Worm (Caenorhabditis elegans) whole organism, L1 larva: Measurements from ENCODE around the gene T20B12.3.
A peak's percentile ranks its signal among the peaks of the same experiment; 100 is the strongest.

Experiments used
- C16A3.4 ChIP-seq: fragments of 150-350 bp; optimal IDR thresholded peaks from 2 replicates; lab custom pipeline; 2014; ENCODE audit warnings: missing biosample characterization, missing genetic modification characterization
- C34B4.2 ChIP-seq: sonication (generic microtip); optimal IDR thresholded peaks from 2 replicates; lab custom pipeline; 2017; ENCODE audit warnings: mild to moderate bottlenecking, missing genetic modification characterization, missing compliant biosample characterization
- F16B12.6 ChIP-seq: fragments of 150-350 bp; optimal IDR thresholded peaks from 2 replicates; lab custom pipeline; 2014; ENCODE audit warnings: missing biosample characterization, missing genetic modification characterization
- alr-1 ChIP-seq: fragments of 200-800 bp; sonication (Bioruptor generic); optimal IDR thresholded peaks from 2 replicates; lab custom pipeline; 2018; ENCODE audit warnings: borderline replicate concordance, mild to moderate bottlenecking, missing genetic modification characterization, missing compliant biosample characterization
- ceh-63 ChIP-seq: fragments of 200-800 bp; sonication (Bioruptor generic); optimal IDR thresholded peaks from 2 replicates; lab custom pipeline; 2018; ENCODE audit warnings: mild to moderate bottlenecking, missing genetic modification characterization, missing compliant biosample characterization
- ceh-82 ChIP-seq, 3 experiments: fragments of 150-350 bp in 1 of 3; sonication (generic microtip) in 2 of 3; optimal IDR thresholded peaks; 2 replicates each; lab custom pipeline; 2014 to 2017; ENCODE audit warnings: missing biosample characterization in 3 of 3, missing genetic modification characterization in 3 of 3
- ces-1 ChIP-seq: fragments of 150-350 bp; optimal IDR thresholded peaks from 2 replicates; lab custom pipeline; 2014; ENCODE audit warnings: missing biosample characterization, missing genetic modification reagents, missing genetic modification characterization
- dpl-1 ChIP-seq, 3 experiments: fragments of 150-350 bp in 2 of 3; sonication (generic microtip) in 1 of 3; optimal IDR thresholded peaks; 2 replicates each; lab custom pipeline; 2014 to 2017; ENCODE audit warnings: missing biosample characterization in 3 of 3, missing genetic modification characterization in 3 of 3, missing genetic modification reagents in 3 of 3
- efl-1 ChIP-seq, 4 experiments: fragments of 150-350 bp; optimal IDR thresholded peaks in 3 of 4; peaks in 1 of 4; 1 replicate in 1 of 4; 2 replicates in 3 of 4; lab custom pipeline; 2014; ENCODE audit warnings: missing biosample characterization in 2 of 4, missing genetic modification characterization in 2 of 4, missing genetic modification reagents in 2 of 4
- egl-27 ChIP-seq, 2 experiments: fragments of 150-350 bp in 1 of 2; sonication (generic microtip); optimal IDR thresholded peaks; 3 replicates each; lab custom pipeline; 2017 to 2018; ENCODE audit warnings: missing biosample characterization in 2 of 2, missing genetic modification characterization in 2 of 2, missing genetic modification reagents in 2 of 2
- elt-2 ChIP-seq: sonication (generic microtip); optimal IDR thresholded peaks from 2 replicates; lab custom pipeline; 2016; ENCODE audit warnings: missing genetic modification characterization, mild to moderate bottlenecking, inconsistent platforms, missing compliant biosample characterization, missing genetic modification reagents
- elt-3 ChIP-seq, 6 experiments: fragments of 150-350 bp in 1 of 6; sonication (generic microtip); optimal IDR thresholded peaks; 2 replicates each; lab custom pipeline; 2017 to 2018; ENCODE audit warnings: missing biosample characterization in 6 of 6, missing genetic modification characterization in 6 of 6, inconsistent platforms in 1 of 6
- fkh-10 ChIP-seq: sonication (generic microtip); optimal IDR thresholded peaks from 2 replicates; lab custom pipeline; 2017; ENCODE audit warnings: missing biosample characterization, missing genetic modification reagents, missing genetic modification characterization
- hlh-17 ChIP-seq: fragments of 200-800 bp; sonication (Bioruptor generic); optimal IDR thresholded peaks from 2 replicates; lab custom pipeline; 2018; ENCODE audit warnings: missing genetic modification characterization, mild to moderate bottlenecking, missing compliant biosample characterization, moderate library complexity, borderline replicate concordance
- hlh-4 ChIP-seq: sonication (generic microtip); optimal IDR thresholded peaks from 2 replicates; lab custom pipeline; 2016; ENCODE audit warnings: mild to moderate bottlenecking, missing genetic modification characterization, missing compliant biosample characterization
- isw-1 ChIP-seq: fragments of 200-800 bp; sonication (Bioruptor generic); IDR thresholded peaks from 2 replicates; pipeline ENCODE4 v1.3.6; 2022; ENCODE audit warnings: missing genetic modification characterization, missing compliant biosample characterization
- jun-1 ChIP-seq: fragments of 150-350 bp; optimal IDR thresholded peaks from 2 replicates; lab custom pipeline; 2014; ENCODE audit warnings: missing biosample characterization, missing genetic modification reagents, missing genetic modification characterization
- lin-14 ChIP-seq: fragments of 200-800 bp; sonication (Bioruptor generic); optimal IDR thresholded peaks from 2 replicates; lab custom pipeline; 2018; ENCODE audit warnings: mild to moderate bottlenecking, missing genetic modification characterization, moderate library complexity, missing compliant biosample characterization
- lin-15B ChIP-seq: fragments of 150-350 bp; sonication (generic microtip); optimal IDR thresholded peaks from 3 replicates; lab custom pipeline; 2014; ENCODE audit warnings: missing biosample characterization, missing genetic modification characterization
- lin-35 ChIP-seq, 2 experiments: fragments of 150-350 bp; optimal IDR thresholded peaks; 2 replicates each; lab custom pipeline; 2014; ENCODE audit warnings: missing biosample characterization in 2 of 2, missing genetic modification characterization in 2 of 2, missing genetic modification reagents in 2 of 2
- lsy-2 ChIP-seq, 2 experiments: fragments of 150-350 bp; optimal IDR thresholded peaks; 2 replicates each; lab custom pipeline; 2014; ENCODE audit warnings: missing biosample characterization in 2 of 2, missing genetic modification characterization in 2 of 2
- mdl-1 ChIP-seq, 2 experiments: fragments of 150-350 bp; optimal IDR thresholded peaks; 2 replicates each; lab custom pipeline; 2014 to 2017; ENCODE audit warnings: missing biosample characterization in 2 of 2, missing genetic modification characterization in 2 of 2, inconsistent platforms in 1 of 2
- mef-2 ChIP-seq: fragments of 150-350 bp; optimal IDR thresholded peaks from 2 replicates; lab custom pipeline; 2014; ENCODE audit warnings: missing biosample characterization, missing genetic modification characterization
- mep-1 ChIP-seq: fragments of 150-350 bp; optimal IDR thresholded peaks from 2 replicates; lab custom pipeline; 2014; ENCODE audit warnings: missing biosample characterization, missing genetic modification characterization
- nhr-11 ChIP-seq: fragments of 150-350 bp; optimal IDR thresholded peaks from 2 replicates; lab custom pipeline; 2014; ENCODE audit warnings: missing biosample characterization, missing genetic modification characterization
- nhr-19 ChIP-seq: fragments of 200-800 bp; sonication (Bioruptor generic); conservative IDR thresholded peaks from 2 replicates; pipeline ENCODE4 v1.3.6; 2022; ENCODE audit warnings: missing genetic modification characterization, missing compliant biosample characterization
- nhr-20 ChIP-seq: sonication (generic microtip); optimal IDR thresholded peaks from 2 replicates; lab custom pipeline; 2016; ENCODE audit warnings: mild to moderate bottlenecking, missing genetic modification characterization, missing compliant biosample characterization
- nhr-28 ChIP-seq: fragments of 150-350 bp; optimal IDR thresholded peaks from 2 replicates; lab custom pipeline; 2014; ENCODE audit warnings: missing biosample characterization, missing genetic modification characterization
- nhr-47 ChIP-seq: sonication (generic microtip); optimal IDR thresholded peaks from 2 replicates; lab custom pipeline; 2016; ENCODE audit warnings: mild to moderate bottlenecking, missing genetic modification characterization, moderate library complexity, missing compliant biosample characterization
- nhr-71 ChIP-seq: sonication (generic microtip); optimal IDR thresholded peaks from 2 replicates; lab custom pipeline; 2016; ENCODE audit warnings: mild to moderate bottlenecking, missing genetic modification characterization, moderate library complexity, missing compliant biosample characterization
- nhr-84 ChIP-seq: sonication (generic microtip); optimal IDR thresholded peaks from 2 replicates; lab custom pipeline; 2017; ENCODE audit warnings: missing biosample characterization, missing genetic modification characterization
- nhr-90 ChIP-seq: sonication (generic microtip); optimal IDR thresholded peaks from 2 replicates; lab custom pipeline; 2016; ENCODE audit warnings: mild to moderate bottlenecking, missing genetic modification characterization, missing compliant biosample characterization; ENCODE audit not compliant: poor library complexity
- pag-3 ChIP-seq: sonication (generic microtip); optimal IDR thresholded peaks from 2 replicates; lab custom pipeline; 2017; ENCODE audit warnings: missing genetic modification characterization, mild to moderate bottlenecking, missing compliant biosample characterization, antibody characterized with exemption, borderline replicate concordance; ENCODE audit not compliant: insufficient read depth
- pax-3 ChIP-seq: fragments of 200-800 bp; sonication (Bioruptor generic); optimal IDR thresholded peaks from 2 replicates; lab custom pipeline; 2018; ENCODE audit warnings: mild to moderate bottlenecking, missing genetic modification characterization, moderate library complexity, missing compliant biosample characterization
- pqm-1 ChIP-seq: sonication (generic microtip); optimal IDR thresholded peaks from 3 replicates; lab custom pipeline; 2017; ENCODE audit warnings: missing biosample characterization, missing genetic modification characterization
- rnt-1 ChIP-seq: sonication (generic microtip); optimal IDR thresholded peaks from 2 replicates; lab custom pipeline; 2016; ENCODE audit warnings: mild to moderate bottlenecking, missing genetic modification characterization, moderate library complexity, missing compliant biosample characterization
- snpc-4 ChIP-seq: fragments of 150-350 bp; optimal IDR thresholded peaks from 2 replicates; lab custom pipeline; 2014; ENCODE audit warnings: missing biosample characterization, missing genetic modification characterization
- snu-23 ChIP-seq: sonication (generic microtip); optimal IDR thresholded peaks from 2 replicates; lab custom pipeline; 2016; ENCODE audit warnings: missing genetic modification characterization, missing compliant biosample characterization
- sox-4 ChIP-seq: sonication (generic microtip); optimal IDR thresholded peaks from 2 replicates; lab custom pipeline; 2016; ENCODE audit warnings: missing genetic modification characterization, missing compliant biosample characterization
- sptf-1 ChIP-seq: fragments of 150-350 bp; optimal IDR thresholded peaks from 2 replicates; lab custom pipeline; 2014; ENCODE audit warnings: missing biosample characterization, missing genetic modification characterization
- swsn-7 ChIP-seq: sonication (generic microtip); optimal IDR thresholded peaks from 2 replicates; lab custom pipeline; 2016; ENCODE audit warnings: missing genetic modification characterization, missing compliant biosample characterization
- unc-130 ChIP-seq: fragments of 150-350 bp; optimal IDR thresholded peaks from 2 replicates; lab custom pipeline; 2017; ENCODE audit warnings: missing biosample characterization, missing genetic modification characterization, inconsistent platforms
- unc-30 ChIP-seq: sonication (generic microtip); optimal IDR thresholded peaks from 2 replicates; lab custom pipeline; 2017; ENCODE audit warnings: missing biosample characterization, missing genetic modification characterization
- unc-86 ChIP-seq: sonication (generic microtip); optimal IDR thresholded peaks from 2 replicates; lab custom pipeline; 2016; ENCODE audit warnings: missing genetic modification characterization, missing compliant biosample characterization
- xbp-1 ChIP-seq: sonication (generic microtip); optimal IDR thresholded peaks from 2 replicates; lab custom pipeline; 2016; ENCODE audit warnings: missing genetic modification characterization, missing compliant biosample characterization
- zag-1 ChIP-seq: fragments of 150-350 bp; optimal IDR thresholded peaks from 2 replicates; lab custom pipeline; 2014; ENCODE audit warnings: missing biosample characterization, missing genetic modification characterization

The T20B12.3 gene

DNA sequence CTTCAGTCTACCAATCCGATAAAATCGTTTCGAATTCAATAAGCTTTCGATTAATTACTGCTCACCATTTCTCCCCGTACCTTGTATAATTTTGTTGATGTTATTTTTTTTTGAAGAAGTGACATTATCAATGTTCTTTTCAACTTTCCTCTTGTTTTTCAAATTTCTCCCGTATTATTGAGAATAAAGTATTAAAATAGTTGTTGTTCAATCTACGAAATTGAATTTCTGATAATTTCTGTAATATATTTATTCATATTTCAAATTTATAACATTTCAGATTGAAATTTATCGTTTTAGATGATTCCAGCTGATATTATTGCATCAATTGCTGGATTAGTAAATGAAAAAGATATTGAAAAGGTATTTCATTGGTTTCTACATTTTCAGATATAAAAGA is 4.0 kb downstream of the T20B12.3 start, which contains the start of gene trd-1:
Gene trd-1, plus strand, starts transcription at position 301 of the 400 bp plus-strand sequence.
- TF ChIP-seq nhr-47 (no peak), F16B12.6 (tag; lab: Kevin White, UChicago) (no peak), C16A3.4 (tag; lab: Kevin White, UChicago) (no peak), sox-4 (tag; lab: Kevin White, UChicago) (no peak), hlh-4 (tag; lab: Kevin White, UChicago) (no peak), ceh-63 (no peak), ces-1 (no peak), unc-130 (no peak), egl-27 (tag; optimal IDR thresholded peaks at IDR 0.05; lab: Kevin White, UChicago) (no peak), alr-1 (tag; lab: Kevin White, UChicago) (no peak), mef-2 (tag; lab: Kevin White, UChicago) (no peak), isw-1 (no peak), swsn-7 (tag; lab: Kevin White, UChicago) (no peak), fkh-10 (GFP tag; lab: Kevin White, UChicago) (no peak), elt-3 (tag; optimal IDR thresholded peaks at IDR 0.05; lab: Kevin White, UChicago) (no peak), C34B4.2 (no peak), nhr-28 (tag; lab: Kevin White, UChicago) (no peak), nhr-84 (tag; lab: Kevin White, UChicago) (no peak), pag-3 (no peak)

DNA sequence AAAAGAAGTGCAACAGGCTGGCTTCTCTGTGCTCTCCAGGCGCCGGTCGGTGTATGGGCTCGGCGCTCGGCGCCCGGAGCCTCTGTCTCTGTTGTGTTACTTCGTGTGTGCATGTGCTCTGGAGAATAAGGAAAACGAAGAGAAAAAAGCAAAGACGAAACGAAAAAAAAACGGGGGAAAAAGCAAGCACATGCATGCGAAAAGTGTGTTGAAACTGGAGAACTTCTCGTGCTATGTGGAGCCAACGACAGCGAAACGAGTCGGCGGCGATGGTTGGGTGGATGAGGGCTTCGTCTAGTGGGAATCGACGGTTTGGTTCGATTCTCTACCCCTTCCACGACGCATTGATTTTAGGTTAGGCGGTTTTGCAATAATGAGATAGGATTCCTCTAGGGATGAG is 5.4 kb downstream of the T20B12.3 start:
- TF ChIP-seq nhr-47 (peak; percentile 54), xbp-1 (tag; lab: Kevin White, UChicago) (peak; percentile 18), elt-2 (tag; lab: Kevin White, UChicago) (peak; percentile 27), nhr-90 (tag; lab: Kevin White, UChicago) (peak; percentile 9), rnt-1 (tag; lab: Kevin White, UChicago) (peak; percentile 16), unc-86 (tag; lab: Kevin White, UChicago) (peak; percentile 13), C34B4.2 (no peak), fkh-10 (GFP tag; lab: Kevin White, UChicago) (peak; percentile 24), nhr-11 (no peak), nhr-71 (tag; lab: Kevin White, UChicago) (peak; percentile 46), mdl-1 (tag; optimal IDR thresholded peaks at IDR 0.05; lab: Kevin White, UChicago) (peak in 1 of 2 experiments; percentile 36), nhr-19 (0 out of 2 replicates have a peak, but pooled peaks have one; percentile 10), lin-15B (tag; lab: Kevin White, UChicago) (peak; percentile 28), dpl-1 (GFP tag; optimal IDR thresholded peaks at IDR 0.05; lab: Kevin White, UChicago) (peak in 2 of 3 experiments; percentile 2 to 16), mep-1 (tag; lab: Kevin White, UChicago) (peak; percentile 8), pax-3 (tag; lab: Kevin White, UChicago) (no peak), snpc-4 (tag; lab: Kevin White, UChicago) (no peak), ceh-82 (tag; optimal IDR thresholded peaks at IDR 0.05; lab: Kevin White, UChicago) (peak in 2 of 3 experiments; percentile 11 to 14), unc-30 (tag; lab: Kevin White, UChicago) (no peak), swsn-7 (tag; lab: Kevin White, UChicago) (peak; percentile 7), lin-14 (GFP tag; lab: Kevin White, UChicago) (peak; percentile 66), zag-1 (tag; lab: Kevin White, UChicago) (no peak), hlh-17 (no peak), pqm-1 (tag; lab: Kevin White, UChicago) (no peak), lsy-2 (tag; optimal IDR thresholded peaks at IDR 0.05; lab: Kevin White, UChicago) (peak in 1 of 2 experiments; percentile 52), snu-23 (GFP tag; lab: Kevin White, UChicago) (peak; percentile 33), nhr-20 (tag; lab: Kevin White, UChicago) (no peak), efl-1 (optimal IDR thresholded peaks at IDR 0.05; lab: Kevin White, UChicago) (peak; percentile 20 to 23), efl-1 (GFP tag; optimal IDR thresholded peaks at IDR 0.05 in 1 of 2; lab: Kevin White, UChicago) (peak; percentile 7 to 51), jun-1 (tag; lab: Kevin White, UChicago) (peak; percentile 45), lin-35 (GFP tag; optimal IDR thresholded peaks at IDR 0.05; lab: Kevin White, UChicago) (peak; percentile 18 to 36), nhr-84 (tag; lab: Kevin White, UChicago) (no peak), egl-27 (tag; optimal IDR thresholded peaks at IDR 0.05; lab: Kevin White, UChicago) (no peak), ceh-63 (no peak), sptf-1 (no peak)
